Fruit fly (Drosophila melanogaster): Measurements from ENCODE around the gene CG13051.

- TF ChIP-seq CG8478 (optimal IDR thresholded peaks at IDR 0.05) (no peak), CTCF (optimal IDR thresholded peaks at IDR 0.05) (no peak)
Observed at dm6 chr3L:16262440-16262839, 2.5 kb downstream of the CG13051 start, which contains the start of gene CG13071.

Measured in S2 (cell line).